Fruit fly (Drosophila melanogaster) whole organism, embryonic: ENCODE data around the gene CG11672.

Experiments used
- Asciz ChIP-seq: fragments of 200-800 bp; sonication (Bioruptor generic); optimal IDR thresholded peaks from 2 replicates; lab custom pipeline; 2017; ENCODE audit warnings: missing biosample characterization, mild to moderate bottlenecking, missing genetic modification characterization, missing genetic modification reagents
- CG13775 ChIP-seq: fragments of 200-800 bp; sonication (Bioruptor generic); optimal IDR thresholded peaks from 3 replicates; lab custom pipeline; 2017; ENCODE audit warnings: missing biosample characterization, mild to moderate bottlenecking, missing genetic modification characterization
- CG14667 ChIP-seq: fragments of 200-800 bp; sonication (Bioruptor generic); IDR thresholded peaks from 2 replicates; pipeline ENCODE4 v1.3.6; 2022; ENCODE audit warnings: missing biosample characterization, missing genetic modification characterization
- CG16815 ChIP-seq: fragments of 200-800 bp; sonication (Bioruptor generic); optimal IDR thresholded peaks from 3 replicates; lab custom pipeline; 2017; ENCODE audit warnings: missing biosample characterization, mild to moderate bottlenecking, missing genetic modification characterization
- CG17568 ChIP-seq: fragments of 200-800 bp; sonication (Bioruptor generic); optimal IDR thresholded peaks from 2 replicates; lab custom pipeline; 2018; ENCODE audit warnings: missing biosample characterization, mild to moderate bottlenecking, missing genetic modification characterization, moderate library complexity
- CG17612 ChIP-seq: fragments of 200-800 bp; sonication (Bioruptor generic); IDR thresholded peaks from 2 replicates; pipeline ENCODE4 v1.3.6; 2022; ENCODE audit warnings: missing biosample characterization, missing genetic modification characterization
- CG18262 ChIP-seq: fragments of 200-800 bp; optimal IDR thresholded peaks from 3 replicates; lab custom pipeline; 2019; ENCODE audit warnings: missing biosample characterization, mild to moderate bottlenecking, missing genetic modification characterization, moderate library complexity
- CG33557 ChIP-seq: fragments of 200-800 bp; sonication (Bioruptor generic); optimal IDR thresholded peaks from 2 replicates; lab custom pipeline; 2019; ENCODE audit warnings: missing biosample characterization, mild to moderate bottlenecking, missing genetic modification characterization, moderate library complexity
- CG3726 ChIP-seq: fragments of 200-800 bp; sonication (Bioruptor generic); IDR thresholded peaks from 3 replicates; pipeline ENCODE4, ENCODE4 v1.3.6; 2022; ENCODE audit warnings: missing biosample characterization, missing genetic modification characterization
- CG3995 ChIP-seq: fragments of 200-800 bp; sonication (Bioruptor generic); optimal IDR thresholded peaks from 3 replicates; lab custom pipeline; 2016; ENCODE audit warnings: missing biosample characterization, missing genetic modification characterization
- CG4360 ChIP-seq: fragments of 200-800 bp; sonication (Bioruptor generic); IDR thresholded peaks from 2 replicates; pipeline ENCODE4 v1.3.6; 2022; ENCODE audit warnings: missing biosample characterization, missing genetic modification characterization
- CG43689 ChIP-seq: fragments of 200-800 bp; sonication (Bioruptor generic); IDR thresholded peaks from 2 replicates; pipeline ENCODE4 v1.3.6; 2022; ENCODE audit warnings: missing biosample characterization, missing genetic modification characterization
- CG4404 ChIP-seq: fragments of 200-800 bp; sonication (Bioruptor generic); IDR thresholded peaks from 2 replicates; pipeline ENCODE4 v1.3.6; 2022; ENCODE audit warnings: missing biosample characterization, missing genetic modification characterization
- CG4617 ChIP-seq: fragments of 200-800 bp; sonication (Bioruptor generic); optimal IDR thresholded peaks from 3 replicates; lab custom pipeline; 2016; ENCODE audit warnings: missing biosample characterization, missing genetic modification characterization, borderline replicate concordance
- CG7839 ChIP-seq: fragments of 200-800 bp; sonication (Bioruptor generic); optimal IDR thresholded peaks from 3 replicates; lab custom pipeline; 2018; ENCODE audit warnings: missing biosample characterization, mild to moderate bottlenecking, missing genetic modification characterization, moderate library complexity
- CG7928 ChIP-seq: fragments of 200-800 bp; sonication (Bioruptor generic); optimal IDR thresholded peaks from 2 replicates; lab custom pipeline; 2017; ENCODE audit warnings: missing biosample characterization, mild to moderate bottlenecking, missing genetic modification characterization
- CG7963 ChIP-seq: fragments of 200-800 bp; sonication (Bioruptor generic); IDR thresholded peaks from 3 replicates; pipeline ENCODE4 v1.3.6; 2022; ENCODE audit warnings: missing biosample characterization, missing genetic modification characterization; ENCODE audit not compliant: partially characterized antibody
- CG8388 ChIP-seq: fragments of 200-800 bp; sonication (Bioruptor generic); optimal IDR thresholded peaks from 2 replicates; lab custom pipeline; 2019; ENCODE audit warnings: missing biosample characterization, mild to moderate bottlenecking, missing genetic modification characterization, moderate library complexity
- Chrac-16 ChIP-seq: fragments of 200-800 bp; sonication (Bioruptor generic); optimal IDR thresholded peaks from 3 replicates; lab custom pipeline; 2016; ENCODE audit warnings: missing biosample characterization, missing genetic modification characterization
- CoRest ChIP-seq: fragments of 200-800 bp; sonication (Bioruptor generic); optimal IDR thresholded peaks from 3 replicates; lab custom pipeline; 2018; ENCODE audit warnings: missing biosample characterization, mild to moderate bottlenecking, missing genetic modification characterization, moderate library complexity
- D19A ChIP-seq: fragments of 200-800 bp; optimal IDR thresholded peaks from 3 replicates; lab custom pipeline; 2019; ENCODE audit warnings: missing biosample characterization, mild to moderate bottlenecking, missing genetic modification characterization, moderate library complexity
- Dek ChIP-seq: fragments of 200-800 bp; sonication (Bioruptor generic); optimal IDR thresholded peaks from 3 replicates; lab custom pipeline; 2019; ENCODE audit warnings: missing biosample characterization, mild to moderate bottlenecking, missing genetic modification characterization, moderate library complexity
- Ets65A ChIP-seq: fragments of 200-800 bp; sonication (Bioruptor generic); peaks from one replicate; lab custom pipeline; 2016; ENCODE audit warnings: missing biosample characterization, missing genetic modification characterization
- Kr ChIP-seq: fragments of 200-800 bp; sonication (Bioruptor generic); optimal IDR thresholded peaks from 2 replicates; lab custom pipeline; 2017; ENCODE audit warnings: missing biosample characterization, mild to moderate bottlenecking, missing genetic modification characterization
- Pdp1 ChIP-seq, 2 experiments: fragments of 200-800 bp; sonication (Bioruptor generic); optimal IDR thresholded peaks; 3 replicates each; lab custom pipeline; 2016; ENCODE audit warnings: missing biosample characterization in 2 of 2, missing genetic modification characterization in 2 of 2, mild to moderate bottlenecking in 1 of 2, moderate library complexity in 1 of 2
- ac ChIP-seq: fragments of 200-800 bp; sonication (Bioruptor generic); optimal IDR thresholded peaks from 3 replicates; lab custom pipeline; 2017; ENCODE audit warnings: missing biosample characterization, mild to moderate bottlenecking, missing genetic modification characterization
- aop ChIP-seq: fragments of 200-800 bp; sonication (Bioruptor generic); IDR thresholded peaks from 2 replicates; pipeline ENCODE4 v1.3.6; 2022; ENCODE audit warnings: missing biosample characterization, missing genetic modification characterization
- bsh ChIP-seq, 2 experiments: fragments of 200-800 bp; sonication (Bioruptor generic); optimal IDR thresholded peaks; 2 replicates each; lab custom pipeline; 2017 to 2018; ENCODE audit warnings: mild to moderate bottlenecking in 2 of 2, missing biosample characterization in 2 of 2, missing genetic modification characterization in 2 of 2, moderate library complexity in 1 of 2
- chif ChIP-seq, 2 experiments: fragments of 200-800 bp; sonication (Bioruptor generic); optimal IDR thresholded peaks; 3 replicates each; lab custom pipeline; 2016; ENCODE audit warnings: missing biosample characterization in 2 of 2, missing genetic modification characterization in 2 of 2
- dmrt11E ChIP-seq: fragments of 200-800 bp; sonication (Bioruptor generic); optimal IDR thresholded peaks from 3 replicates; lab custom pipeline; 2018; ENCODE audit warnings: missing biosample characterization, mild to moderate bottlenecking, missing genetic modification characterization, moderate library complexity
- emc ChIP-seq: fragments of 200-800 bp; sonication (Bioruptor generic); optimal IDR thresholded peaks from 2 replicates; lab custom pipeline; 2016; ENCODE audit warnings: missing biosample characterization, missing genetic modification characterization
- fd96Cb ChIP-seq: fragments of 200-800 bp; sonication (Bioruptor generic); optimal IDR thresholded peaks from 2 replicates; lab custom pipeline; 2018; ENCODE audit warnings: missing biosample characterization, mild to moderate bottlenecking, missing genetic modification characterization, moderate library complexity
- grau ChIP-seq: fragments of 200-800 bp; optimal IDR thresholded peaks from 3 replicates; lab custom pipeline; 2019; ENCODE audit warnings: missing biosample characterization, mild to moderate bottlenecking, missing genetic modification characterization, moderate library complexity
- lilli ChIP-seq: fragments of 200-800 bp; sonication (Bioruptor generic); optimal IDR thresholded peaks from 3 replicates; lab custom pipeline; 2016; ENCODE audit warnings: missing biosample characterization, missing genetic modification characterization
- pfk ChIP-seq: fragments of 200-800 bp; sonication (Bioruptor generic); optimal IDR thresholded peaks from 2 replicates; lab custom pipeline; 2018; ENCODE audit warnings: missing biosample characterization, mild to moderate bottlenecking, missing genetic modification characterization, moderate library complexity
- phol ChIP-seq: fragments of 200-800 bp; sonication (Bioruptor generic); optimal IDR thresholded peaks from 3 replicates; lab custom pipeline; 2018; ENCODE audit warnings: missing biosample characterization, mild to moderate bottlenecking, missing genetic modification characterization, moderate library complexity
- pzg ChIP-seq: fragments of 200-800 bp; sonication (Bioruptor generic); optimal IDR thresholded peaks from 3 replicates; lab custom pipeline; 2018; ENCODE audit warnings: missing biosample characterization, mild to moderate bottlenecking, missing genetic modification characterization, moderate library complexity
- row ChIP-seq: fragments of 200-800 bp; sonication (Bioruptor generic); IDR thresholded peaks from 3 replicates; pipeline ENCODE4 v1.3.6; 2022; ENCODE audit warnings: missing biosample characterization, missing genetic modification characterization
- sc ChIP-seq, 3 experiments: fragments of >200 bp in 2 of 3; fragments of 200-800 bp in 1 of 3; sonication (Bioruptor generic) in 1 of 3; optimal IDR thresholded peaks; 2 replicates in 2 of 3; 3 replicates in 1 of 3; lab custom pipeline; 2017; ENCODE audit warnings: mild to moderate bottlenecking in 1 of 3, missing biosample characterization in 1 of 3, missing genetic modification characterization in 1 of 3, missing genetic modification reagents in 1 of 3
- schlank ChIP-seq: fragments of 200-800 bp; sonication (Bioruptor generic); optimal IDR thresholded peaks from 2 replicates; lab custom pipeline; 2018; ENCODE audit warnings: missing biosample characterization, mild to moderate bottlenecking, missing genetic modification characterization
- slbo ChIP-seq: fragments of 200-800 bp; sonication (Bioruptor generic); IDR thresholded peaks from 2 replicates; pipeline ENCODE4 v1.3.6; 2022; ENCODE audit warnings: missing biosample characterization, missing genetic modification characterization
- sna ChIP-seq: fragments of 200-800 bp; sonication (Bioruptor generic); IDR thresholded peaks from 2 replicates; pipeline ENCODE4 v1.3.6; 2022; ENCODE audit warnings: missing biosample characterization, missing genetic modification characterization; ENCODE audit not compliant: partially characterized antibody
- trem ChIP-seq: fragments of 200-800 bp; optimal IDR thresholded peaks from 3 replicates; lab custom pipeline; 2019; ENCODE audit warnings: missing biosample characterization, mild to moderate bottlenecking, missing genetic modification characterization, moderate library complexity
- ttk ChIP-seq: fragments of 200-800 bp; sonication (Bioruptor generic); IDR thresholded peaks from 2 replicates; pipeline ENCODE4 v2.1.2; 2022; ENCODE audit warnings: missing biosample characterization, missing genetic modification characterization
- zen ChIP-seq: fragments of 200-800 bp; sonication (Bioruptor generic); optimal IDR thresholded peaks from 3 replicates; lab custom pipeline; 2018; ENCODE audit warnings: missing biosample characterization, mild to moderate bottlenecking, missing genetic modification characterization, moderate library complexity
- zen2 ChIP-seq: fragments of 200-800 bp; sonication (Bioruptor generic); IDR thresholded peaks from 3 replicates; pipeline ENCODE4 v1.3.6; 2022; ENCODE audit warnings: missing biosample characterization, missing genetic modification characterization; ENCODE audit not compliant: partially characterized antibody
- zf30C ChIP-seq: fragments of 200-800 bp; sonication (Bioruptor generic); optimal IDR thresholded peaks from 3 replicates; lab custom pipeline; 2018; ENCODE audit warnings: missing biosample characterization, mild to moderate bottlenecking, missing genetic modification characterization

CG11672 gene

dm6 chr3R:8290478-8290877 lies at the start of gene CG11672:
TSS of gene CG11672 (minus strand) at chr3R:8290578.
- TF ChIP-seq pzg (GFP tag; lab: Kevin White, UChicago) = no peak
- TF ChIP-seq CG3995 (GFP tag; lab: Kevin White, UChicago) = no peak
- no peak for TF ChIP-seq lilli (GFP tag; lab: Kevin White, UChicago)
- no peak for TF ChIP-seq CG7963 (GFP tag; lab: Robert Waterston, UW)
- TF ChIP-seq CG13775 = no peak
- TF ChIP-seq zen2 (GFP tag; lab: Robert Waterston, UW) = 0 out of 3 replicates have a peak, but pooled peaks have one; percentile 10
- no peak for TF ChIP-seq chif (GFP tag; optimal IDR thresholded peaks at IDR 0.05; lab: Kevin White, UChicago)
- no peak for TF ChIP-seq Asciz (GFP tag; lab: Kevin White, UChicago)

dm6 chr3R:8336012-8336567 lies 45.7 kb upstream of the CG11672 start:
- TF ChIP-seq dmrt11E (tag; lab: Kevin White, UChicago) (peak; percentile 65), CG4404 (GFP tag; lab: Robert Waterston, UW) (peak; percentile 39), Kr (GFP tag; lab: Kevin White, UChicago) (peak; percentile 39), sna (GFP tag; lab: Robert Waterston, UW) (no peak), Dek (no peak), CG7928 (GFP tag; lab: Kevin White, UChicago) (no peak), CG43689 (GFP tag; lab: Robert Waterston, UW) (no peak), schlank (tag; lab: Kevin White, UChicago) (no peak), row (GFP tag; lab: Robert Waterston, UW) (peak; percentile 30; the same call in 1 of the 3 replicates), trem (tag; lab: Kevin White, UChicago) (peak; percentile 7), Chrac-16 (GFP tag; lab: Kevin White, UChicago) (no peak), emc (GFP tag; lab: Kevin White, UChicago) (no peak), phol (tag; lab: Kevin White, UChicago) (peak; percentile 36), CG18262 (tag; lab: Kevin White, UChicago) (peak; percentile 51), sc (optimal IDR thresholded peaks at IDR 0.05; lab: Kevin White, UChicago) (no peak), sc (GFP tag; optimal IDR thresholded peaks at IDR 0.05; lab: Kevin White, UChicago) (no peak), CG14667 (GFP tag; lab: Robert Waterston, UW) (no peak), ttk (no peak), CG8388 (GFP tag; lab: Kevin White, UChicago) (peak; percentile 6), Pdp1 (GFP tag; optimal IDR thresholded peaks at IDR 0.05; lab: Kevin White, UChicago) (peak in 1 of 2 experiments; percentile 51), CoRest (tag; lab: Kevin White, UChicago) (peak; percentile 25), CG4360 (no peak), pfk (no peak), CG4617 (GFP tag; lab: Kevin White, UChicago) (no peak), CG16815 (peak; percentile 33), Ets65A (peak; percentile 9), zen (tag; lab: Kevin White, UChicago) (peak; percentile 15), CG7839 (tag; lab: Kevin White, UChicago) (peak; percentile 13), grau (tag; lab: Kevin White, UChicago) (peak; percentile 34), CG17612 (GFP tag; lab: Robert Waterston, UW) (no peak), slbo (no peak), fd96Cb (tag; lab: Kevin White, UChicago) (peak; percentile 2), zf30C (GFP tag; lab: Kevin White, UChicago) (peak; percentile 74), CG3726 (GFP tag; lab: Robert Waterston, UW) (no peak), CG13775 (peak; percentile 13), D19A (peak; percentile 17), bsh (GFP tag; optimal IDR thresholded peaks at IDR 0.05; lab: Kevin White, UChicago) (peak in 1 of 2 experiments; percentile 1), aop (GFP tag; lab: Robert Waterston, UW) (no peak), CG33557 (GFP tag; lab: Kevin White, UChicago) (peak; percentile 47), ac (GFP tag; lab: Kevin White, UChicago) (no peak), CG17568 (GFP tag; lab: Kevin White, UChicago) (no peak)
